Fruit fly (Drosophila melanogaster) whole organism, embryonic: ENCODE results near the gene cwo.

Source experiments
- CG10565 ChIP-seq: fragments of 200-800 bp; sonication (Bioruptor generic); optimal IDR thresholded peaks from 3 replicates; lab custom pipeline; 2016; ENCODE audit warnings: missing biosample characterization, mild to moderate bottlenecking, missing genetic modification characterization
- CG13775 ChIP-seq: fragments of 200-800 bp; sonication (Bioruptor generic); optimal IDR thresholded peaks from 3 replicates; lab custom pipeline; 2017; ENCODE audit warnings: missing biosample characterization, mild to moderate bottlenecking, missing genetic modification characterization
- CG14710 ChIP-seq: fragments of 200-800 bp; sonication (Bioruptor generic); optimal IDR thresholded peaks from 3 replicates; lab custom pipeline; 2019; ENCODE audit warnings: missing biosample characterization, mild to moderate bottlenecking, missing genetic modification characterization, moderate library complexity
- CG14860 ChIP-seq: fragments of 200-800 bp; sonication (Bioruptor generic); IDR thresholded peaks from 3 replicates; pipeline ENCODE4 v1.3.6; 2022; ENCODE audit warnings: missing biosample characterization, missing genetic modification characterization; ENCODE audit not compliant: partially characterized antibody
- CG15011 ChIP-seq: fragments of 200-800 bp; sonication (Bioruptor generic); optimal IDR thresholded peaks from 3 replicates; lab custom pipeline; 2018; ENCODE audit warnings: missing biosample characterization, mild to moderate bottlenecking, missing genetic modification characterization
- CG17568 ChIP-seq: fragments of 200-800 bp; sonication (Bioruptor generic); optimal IDR thresholded peaks from 2 replicates; lab custom pipeline; 2018; ENCODE audit warnings: missing biosample characterization, mild to moderate bottlenecking, missing genetic modification characterization, moderate library complexity
- CG17912 ChIP-seq: fragments of 200-800 bp; sonication (Bioruptor generic); optimal IDR thresholded peaks from 2 replicates; lab custom pipeline; 2018; ENCODE audit warnings: missing biosample characterization, mild to moderate bottlenecking, missing genetic modification characterization
- CG2116 ChIP-seq: fragments of 200-800 bp; sonication (Bioruptor generic); optimal IDR thresholded peaks from 3 replicates; lab custom pipeline; 2018; ENCODE audit warnings: missing biosample characterization, mild to moderate bottlenecking, missing genetic modification characterization
- CG31224 ChIP-seq: fragments of 200-800 bp; sonication (Bioruptor generic); IDR thresholded peaks from 2 replicates; pipeline ENCODE4 v1.3.6; 2022; ENCODE audit warnings: missing biosample characterization, missing genetic modification characterization
- CG32772 ChIP-seq: fragments of 200-800 bp; sonication (Bioruptor generic); IDR thresholded peaks from 2 replicates; pipeline ENCODE4 v1.3.6; 2022; ENCODE audit warnings: missing biosample characterization, missing genetic modification characterization
- CG4282 ChIP-seq: fragments of 200-800 bp; sonication (Bioruptor generic); optimal IDR thresholded peaks from 2 replicates; lab custom pipeline; 2016; ENCODE audit warnings: missing biosample characterization, missing genetic modification characterization
- CG4854 ChIP-seq: fragments of 200-800 bp; sonication (Bioruptor generic); optimal IDR thresholded peaks from 2 replicates; lab custom pipeline; 2016; ENCODE audit warnings: missing biosample characterization, missing genetic modification characterization, inconsistent platforms
- CG6254 ChIP-seq: fragments of 200-800 bp; sonication (Bioruptor generic); optimal IDR thresholded peaks from 3 replicates; lab custom pipeline; 2017; ENCODE audit warnings: mild to moderate bottlenecking, missing biosample characterization, missing genetic modification reagents, missing genetic modification characterization
- CG7271 ChIP-seq: fragments of 200-800 bp; sonication (Bioruptor generic); optimal IDR thresholded peaks from 2 replicates; lab custom pipeline; 2018; ENCODE audit warnings: missing biosample characterization, mild to moderate bottlenecking, missing genetic modification characterization, moderate library complexity
- CG8281 ChIP-seq: fragments of 200-800 bp; sonication (Bioruptor generic); optimal IDR thresholded peaks from 2 replicates; lab custom pipeline; 2018; ENCODE audit warnings: missing biosample characterization, mild to moderate bottlenecking, missing genetic modification characterization, moderate library complexity
- CG8388 ChIP-seq: fragments of 200-800 bp; sonication (Bioruptor generic); optimal IDR thresholded peaks from 2 replicates; lab custom pipeline; 2019; ENCODE audit warnings: missing biosample characterization, mild to moderate bottlenecking, missing genetic modification characterization, moderate library complexity
- CG9797 ChIP-seq: fragments of 200-800 bp; sonication (Bioruptor generic); optimal IDR thresholded peaks from 3 replicates; lab custom pipeline; 2018; ENCODE audit warnings: missing biosample characterization, mild to moderate bottlenecking, missing genetic modification characterization
- Elba2 ChIP-seq: fragments of 200-800 bp; sonication (Bioruptor generic); optimal IDR thresholded peaks from 3 replicates; lab custom pipeline; 2016; ENCODE audit warnings: missing biosample characterization, missing genetic modification characterization
- HLHmδ ChIP-seq: fragments of 200-800 bp; sonication (Bioruptor generic); optimal IDR thresholded peaks from 2 replicates; lab custom pipeline; 2018; ENCODE audit warnings: missing biosample characterization, mild to moderate bottlenecking, missing genetic modification characterization, moderate library complexity
- Lhr ChIP-seq: fragments of 200-800 bp; sonication (Bioruptor generic); optimal IDR thresholded peaks from 3 replicates; lab custom pipeline; 2017; ENCODE audit warnings: mild to moderate bottlenecking, missing biosample characterization, missing genetic modification reagents, missing genetic modification characterization
- NC2α ChIP-seq: fragments of 200-800 bp; sonication (Bioruptor generic); optimal IDR thresholded peaks from 2 replicates; lab custom pipeline; 2016; ENCODE audit warnings: missing biosample characterization, missing genetic modification characterization
- NC2β ChIP-seq: fragments of 200-800 bp; sonication (Bioruptor generic); optimal IDR thresholded peaks from 2 replicates; lab custom pipeline; 2016; ENCODE audit warnings: missing biosample characterization, missing genetic modification characterization
- Nf-YA ChIP-seq: fragments of 200-800 bp; sonication (Bioruptor generic); IDR thresholded peaks from 2 replicates; pipeline ENCODE4 v1.3.6; 2022; ENCODE audit warnings: missing biosample characterization, missing genetic modification characterization
- Nf-YB ChIP-seq: fragments of 200-800 bp; sonication (Bioruptor generic); optimal IDR thresholded peaks from 3 replicates; lab custom pipeline; 2019; ENCODE audit warnings: missing biosample characterization, mild to moderate bottlenecking, missing genetic modification characterization, moderate library complexity
- Poxn ChIP-seq: fragments of 200-800 bp; sonication (Bioruptor generic); IDR thresholded peaks from 2 replicates; pipeline ENCODE4 v1.3.6; 2022; ENCODE audit warnings: missing biosample characterization, missing genetic modification characterization
- Six4 ChIP-seq: fragments of 200-800 bp; sonication (Bioruptor generic); optimal IDR thresholded peaks from 2 replicates; lab custom pipeline; 2016; ENCODE audit warnings: missing biosample characterization, missing genetic modification characterization
- Usf ChIP-seq: fragments of 200-800 bp; sonication (Bioruptor generic); optimal IDR thresholded peaks from 2 replicates; lab custom pipeline; 2017; ENCODE audit warnings: missing genotype, missing biosample characterization, missing genetic modification characterization
- al ChIP-seq: fragments of 200-800 bp; sonication (Bioruptor generic); IDR thresholded peaks from 2 replicates; pipeline ENCODE4 v1.3.6; 2022; ENCODE audit warnings: missing biosample characterization, missing genetic modification characterization
- cas ChIP-seq: fragments of 200-800 bp; sonication (Bioruptor generic); IDR thresholded peaks from 2 replicates; pipeline ENCODE4 v1.3.6; 2022; ENCODE audit warnings: missing biosample characterization, missing genetic modification characterization
- cato ChIP-seq: fragments of 200-800 bp; sonication (Bioruptor generic); optimal IDR thresholded peaks from 2 replicates; lab custom pipeline; 2016; ENCODE audit warnings: missing biosample characterization, missing genetic modification characterization, borderline replicate concordance
- dm ChIP-seq: fragments of 200-800 bp; sonication (Bioruptor generic); optimal IDR thresholded peaks from 3 replicates; lab custom pipeline; 2016; ENCODE audit warnings: missing biosample characterization, missing genetic modification characterization
- emc ChIP-seq: fragments of 200-800 bp; sonication (Bioruptor generic); optimal IDR thresholded peaks from 2 replicates; lab custom pipeline; 2016; ENCODE audit warnings: missing biosample characterization, missing genetic modification characterization
- ems ChIP-seq: fragments of 200-800 bp; sonication (Bioruptor generic); optimal IDR thresholded peaks from 3 replicates; lab custom pipeline; 2016; ENCODE audit warnings: missing biosample characterization, missing genetic modification characterization
- esg ChIP-seq: fragments of 200-800 bp; sonication (Bioruptor generic); conservative IDR thresholded peaks from 2 replicates; pipeline ENCODE4 v1.3.6; 2022; ENCODE audit warnings: missing biosample characterization, missing genetic modification characterization
- exex ChIP-seq: fragments of 200-800 bp; sonication (Bioruptor generic); optimal IDR thresholded peaks from 4 replicates; lab custom pipeline; 2018; ENCODE audit warnings: missing biosample characterization, mild to moderate bottlenecking, missing genetic modification characterization, moderate library complexity
- fu2 ChIP-seq: fragments of 200-800 bp; sonication (Bioruptor generic); optimal IDR thresholded peaks from 2 replicates; lab custom pipeline; 2016; ENCODE audit warnings: missing biosample characterization, missing genetic modification characterization
- hb ChIP-seq: fragments of 200-800 bp; sonication (Bioruptor generic); IDR thresholded peaks from 3 replicates; pipeline ENCODE4 v1.3.6; 2022; ENCODE audit warnings: missing biosample characterization, missing genetic modification characterization; ENCODE audit not compliant: partially characterized antibody
- hth ChIP-seq: fragments of >200 bp; optimal IDR thresholded peaks from 2 replicates; lab custom pipeline; 2017; ENCODE audit warnings: inconsistent platforms
- ind ChIP-seq: fragments of 200-800 bp; sonication (Bioruptor generic); optimal IDR thresholded peaks from 3 replicates; lab custom pipeline; 2016; ENCODE audit warnings: missing biosample characterization, missing genetic modification characterization
- kah ChIP-seq: fragments of 200-800 bp; sonication (Bioruptor generic); optimal IDR thresholded peaks from 2 replicates; lab custom pipeline; 2018; ENCODE audit warnings: missing biosample characterization, mild to moderate bottlenecking, missing genetic modification characterization
- lola ChIP-seq, 3 experiments: fragments of >200 bp in 2 of 3; fragments of 200-800 bp in 1 of 3; sonication (Bioruptor generic) in 1 of 3; optimal IDR thresholded peaks; 2 replicates each; lab custom pipeline; 2017 to 2019; ENCODE audit warnings: missing biosample characterization in 3 of 3, missing genetic modification characterization in 3 of 3, mild to moderate bottlenecking in 1 of 3, moderate library complexity in 1 of 3
- mam ChIP-seq: fragments of 200-800 bp; sonication (Bioruptor generic); optimal IDR thresholded peaks from 3 replicates; lab custom pipeline; 2016; ENCODE audit warnings: missing biosample characterization, missing genetic modification characterization
- nerfin-2 ChIP-seq: fragments of 200-800 bp; sonication (Bioruptor generic); IDR thresholded peaks from 2 replicates; pipeline ENCODE4 v1.3.6; 2022; ENCODE audit warnings: missing biosample characterization, missing genetic modification characterization; ENCODE audit not compliant: partially characterized antibody
- odd ChIP-seq: fragments of 200-800 bp; sonication (Bioruptor generic); optimal IDR thresholded peaks from 2 replicates; lab custom pipeline; 2017; ENCODE audit warnings: missing biosample characterization, mild to moderate bottlenecking, missing genetic modification characterization
- onecut ChIP-seq: fragments of 200-800 bp; sonication (Bioruptor generic); IDR thresholded peaks from 2 replicates; pipeline ENCODE4 v1.3.6; 2022; ENCODE audit warnings: missing biosample characterization, missing genetic modification characterization
- sob ChIP-seq: fragments of 200-800 bp; sonication (Bioruptor generic); IDR thresholded peaks from 2 replicates; pipeline ENCODE4 v1.3.6; 2022; ENCODE audit warnings: missing biosample characterization, missing genetic modification characterization
- tll ChIP-seq, 2 experiments: fragments of 200-800 bp in 1 of 2; fragments of >200 bp in 1 of 2; sonication (Bioruptor generic) in 1 of 2; optimal IDR thresholded peaks; 2 replicates each; lab custom pipeline; 2017 to 2019; ENCODE audit warnings: missing biosample characterization in 2 of 2, missing genetic modification characterization in 2 of 2, mild to moderate bottlenecking in 1 of 2, moderate library complexity in 1 of 2
- tx ChIP-seq: fragments of 200-800 bp; sonication (Bioruptor generic); optimal IDR thresholded peaks from 2 replicates; lab custom pipeline; 2016; ENCODE audit warnings: missing biosample characterization, missing genetic modification characterization
- wor ChIP-seq: fragments of 200-800 bp; sonication (Bioruptor generic); IDR thresholded peaks from 2 replicates; pipeline ENCODE4 v1.3.6; 2022; ENCODE audit warnings: missing biosample characterization, missing genetic modification characterization

Gene cwo

dm6 chr3R:10393654-10394367 lies 5.8 kb downstream of the cwo start (continued):
- TF ChIP-seq sob (GFP tag; lab: Robert Waterston, UW) = peak; percentile 90
- TF ChIP-seq esg = peak; percentile 86
- peak; percentile 78 for TF ChIP-seq odd (GFP tag; lab: Kevin White, UChicago)
- TF ChIP-seq NC2β (GFP tag; lab: Kevin White, UChicago) = peak; percentile 23
- no peak for TF ChIP-seq CG10565 (GFP tag; lab: Kevin White, UChicago)
- TF ChIP-seq emc (GFP tag; lab: Kevin White, UChicago) = peak; percentile 71
- TF ChIP-seq fu2 (GFP tag; lab: Kevin White, UChicago) = peak; percentile 66
- TF ChIP-seq hth (lab: Kevin White, UChicago) = no peak
- no peak for TF ChIP-seq Usf
- peak; percentile 63 for TF ChIP-seq cato (GFP tag; lab: Kevin White, UChicago)
- peak; percentile 42 for TF ChIP-seq kah (GFP tag; lab: Kevin White, UChicago)
- TF ChIP-seq CG4282 = no peak
- peak; percentile 61 for TF ChIP-seq onecut (GFP tag; lab: Robert Waterston, UW)
- TF ChIP-seq CG4854 (GFP tag; lab: Kevin White, UChicago) = peak; percentile 57
- peak; percentile 50; the same call in 1 of the 2 replicates for TF ChIP-seq cas (GFP tag; lab: Robert Waterston, UW)
- no peak for TF ChIP-seq nerfin-2 (GFP tag; lab: Robert Waterston, UW)
- TF ChIP-seq Nf-YB (GFP tag; lab: Kevin White, UChicago) = peak; percentile 57
- TF ChIP-seq Poxn (GFP tag; lab: Robert Waterston, UW) = no peak
- peak; percentile 44 for TF ChIP-seq CG14710 (tag; lab: Kevin White, UChicago)
- peak; percentile 68 for TF ChIP-seq CG31224 (GFP tag; lab: Robert Waterston, UW)
- peak; percentile 65 for TF ChIP-seq tx (GFP tag; lab: Kevin White, UChicago)
- peak; percentile 77 for TF ChIP-seq CG32772 (GFP tag; lab: Robert Waterston, UW)
- TF ChIP-seq CG2116 = peak; percentile 49
- TF ChIP-seq al (GFP tag; lab: Robert Waterston, UW) = peak; percentile 57
- peak; percentile 75 for TF ChIP-seq ind (GFP tag; lab: Kevin White, UChicago)
- TF ChIP-seq Six4 (GFP tag; lab: Kevin White, UChicago) = peak; percentile 72
- peak; percentile 73 for TF ChIP-seq CG8388
- TF ChIP-seq Lhr (GFP tag; lab: Kevin White, UChicago) = peak; percentile 7
- no peak for TF ChIP-seq CG6254 (GFP tag; lab: Kevin White, UChicago)
- no peak for TF ChIP-seq Elba2 (GFP tag; lab: Kevin White, UChicago)
- TF ChIP-seq HLHmδ = no peak
- no peak for TF ChIP-seq CG14860
- TF ChIP-seq CG15011 (GFP tag; lab: Kevin White, UChicago) = peak; percentile 16
- TF ChIP-seq tll (GFP tag; optimal IDR thresholded peaks at IDR 0.05; lab: Kevin White, UChicago) = no peak
- no peak for TF ChIP-seq CG7271 (tag; lab: Kevin White, UChicago)
- TF ChIP-seq CG13775 = peak; percentile 72
- TF ChIP-seq lola (GFP tag; optimal IDR thresholded peaks at IDR 0.05; lab: Kevin White, UChicago) = peak in 1 of 3 experiments; percentile 57
- TF ChIP-seq hb = no peak
- TF ChIP-seq CG9797 = no peak
- peak; percentile 49 for TF ChIP-seq dm (GFP tag; lab: Kevin White, UChicago)
- TF ChIP-seq wor (GFP tag; lab: Robert Waterston, UW) = peak; percentile 72
- peak; percentile 82 for TF ChIP-seq CG17568 (GFP tag; lab: Kevin White, UChicago)
- TF ChIP-seq Nf-YA (GFP tag; lab: Robert Waterston, UW) = peak; percentile 84
- peak; percentile 43 for TF ChIP-seq NC2α
- peak; percentile 52 for TF ChIP-seq ems
- peak; percentile 64 for TF ChIP-seq CG8281 (tag; lab: Kevin White, UChicago)
- no peak for TF ChIP-seq CG17912 (GFP tag; lab: Kevin White, UChicago)
- peak; percentile 80 for TF ChIP-seq mam
- no peak for TF ChIP-seq exex (tag; lab: Kevin White, UChicago)
